Worm (Caenorhabditis elegans): ENCODE results near the gene pgm-2.

DNA sequence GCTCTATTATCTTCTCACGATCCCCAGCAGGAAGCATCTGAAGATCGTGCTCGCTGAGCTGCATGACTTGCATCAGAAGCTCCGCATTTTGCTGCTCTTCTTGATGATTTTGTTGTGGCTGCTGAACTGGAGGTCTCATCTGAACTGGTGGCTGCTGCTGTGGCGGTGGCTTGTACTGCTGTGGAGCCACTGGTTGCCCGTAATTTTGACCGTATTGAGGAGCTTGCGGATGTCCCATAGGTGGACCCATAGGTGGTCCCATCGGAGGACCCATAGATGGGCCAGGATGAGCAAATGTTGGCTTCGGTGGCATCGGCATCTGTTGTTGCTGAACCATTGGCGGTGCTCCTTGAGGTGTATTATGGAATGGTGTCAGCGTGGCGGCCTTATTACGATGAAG, 32.1 kb upstream of the pgm-2 start:
- TF ChIP-seq pag-3 (tag; optimal IDR thresholded peaks at IDR 0.05; ENCODE audit: borderline replicate concordance) (no peak), tbx-2 (tag; optimal IDR thresholded peaks at IDR 0.05) (no peak), fkh-10 (GFP tag; optimal IDR thresholded peaks at IDR 0.05) (no peak), unc-86 (tag; optimal IDR thresholded peaks at IDR 0.05) (no peak), nhr-232 (tag; optimal IDR thresholded peaks at IDR 0.05) (no peak), F13H6.1 (tag; optimal IDR thresholded peaks at IDR 0.05) (no peak), ceh-18 (tag; optimal IDR thresholded peaks at IDR 0.05) (no peak)
